Fruit fly (Drosophila melanogaster) whole organism, embryonic: ENCODE data around the gene CG31826.

Source experiments
- B-H2 ChIP-seq: fragments of 200-800 bp; sonication (Bioruptor generic); optimal IDR thresholded peaks from 2 replicates; lab custom pipeline; 2018; ENCODE audit warnings: missing biosample characterization, mild to moderate bottlenecking, missing genetic modification characterization
- BEAF-32 ChIP-seq: fragments of 200-800 bp; sonication (Bioruptor generic); optimal IDR thresholded peaks from 3 replicates; lab custom pipeline; 2017; ENCODE audit warnings: missing biosample characterization, missing genetic modification characterization, mild to moderate bottlenecking, moderate library complexity, missing genetic modification reagents
- Bdp1 ChIP-seq: fragments of 200-800 bp; sonication (Bioruptor generic); optimal IDR thresholded peaks from 3 replicates; lab custom pipeline; 2016; ENCODE audit warnings: missing biosample characterization, missing genetic modification characterization
- CG10431 ChIP-seq: fragments of 200-800 bp; sonication (Bioruptor generic); optimal IDR thresholded peaks from 3 replicates; lab custom pipeline; 2018; ENCODE audit warnings: missing biosample characterization, mild to moderate bottlenecking, missing genetic modification characterization
- CG11093 ChIP-seq: fragments of 200-800 bp; sonication (Bioruptor generic); IDR thresholded peaks from 3 replicates; pipeline ENCODE4 v1.3.6; 2022; ENCODE audit warnings: missing biosample characterization, missing genetic modification characterization
- CG11247 ChIP-seq: fragments of 200-800 bp; sonication (Bioruptor generic); IDR thresholded peaks from 2 replicates; pipeline ENCODE4 v1.3.6; 2022; ENCODE audit warnings: missing biosample characterization, missing genetic modification characterization
- CG11398 ChIP-seq: fragments of 200-800 bp; sonication (Bioruptor generic); optimal IDR thresholded peaks from 2 replicates; lab custom pipeline; 2016; ENCODE audit warnings: missing biosample characterization, missing genetic modification characterization
- CG11696 ChIP-seq: fragments of 200-800 bp; sonication (Bioruptor generic); IDR thresholded peaks from 2 replicates; pipeline ENCODE4 v1.3.6; 2022; ENCODE audit warnings: missing biosample characterization, missing genetic modification characterization
- CG14050 ChIP-seq: fragments of 200-800 bp; sonication (Bioruptor generic); IDR thresholded peaks from 3 replicates; pipeline ENCODE4 v1.3.6; 2022; ENCODE audit warnings: missing biosample characterization, missing genetic modification characterization
- CG17912 ChIP-seq: fragments of 200-800 bp; sonication (Bioruptor generic); optimal IDR thresholded peaks from 2 replicates; lab custom pipeline; 2018; ENCODE audit warnings: missing biosample characterization, mild to moderate bottlenecking, missing genetic modification characterization
- CG2129 ChIP-seq: fragments of 200-800 bp; sonication (Bioruptor generic); IDR thresholded peaks from 2 replicates; pipeline ENCODE4 v1.3.6; 2022; ENCODE audit warnings: missing biosample characterization, missing genetic modification characterization; ENCODE audit not compliant: partially characterized antibody
- CG2875 ChIP-seq: fragments of 200-800 bp; sonication (Bioruptor generic); optimal IDR thresholded peaks from 2 replicates; lab custom pipeline; 2017; ENCODE audit warnings: missing biosample characterization, mild to moderate bottlenecking, missing genetic modification characterization, missing genetic modification reagents
- CG30431 ChIP-seq: fragments of 200-800 bp; sonication (Bioruptor generic); optimal IDR thresholded peaks from 2 replicates; lab custom pipeline; 2017; ENCODE audit warnings: missing biosample characterization, missing genetic modification characterization
- CG3065 ChIP-seq: fragments of 200-800 bp; sonication (Bioruptor generic); optimal IDR thresholded peaks from 2 replicates; lab custom pipeline; 2016; ENCODE audit warnings: missing biosample characterization, missing genetic modification characterization
- CG34224 ChIP-seq: fragments of 200-800 bp; sonication (Bioruptor generic); IDR thresholded peaks from 3 replicates; pipeline ENCODE4 v1.3.6; 2022; ENCODE audit warnings: missing biosample characterization, missing genetic modification characterization; ENCODE audit not compliant: partially characterized antibody
- CG5180 ChIP-seq: fragments of 200-800 bp; sonication (Bioruptor generic); optimal IDR thresholded peaks from 3 replicates; lab custom pipeline; 2017; ENCODE audit warnings: missing biosample characterization, missing genetic modification characterization, mild to moderate bottlenecking, moderate library complexity, missing genetic modification reagents
- CG6683 ChIP-seq: fragments of 200-800 bp; sonication (Bioruptor generic); optimal IDR thresholded peaks from 2 replicates; lab custom pipeline; 2017; ENCODE audit warnings: missing biosample characterization, mild to moderate bottlenecking, missing genetic modification characterization, missing genetic modification reagents
- CG7556 ChIP-seq: fragments of 200-800 bp; sonication (Bioruptor generic); optimal IDR thresholded peaks from 2 replicates; lab custom pipeline; 2017; ENCODE audit warnings: missing biosample characterization, mild to moderate bottlenecking, missing genetic modification characterization
- CG8478 ChIP-seq: fragments of >200 bp; optimal IDR thresholded peaks from 2 replicates; lab custom pipeline; 2018
- CG9727 ChIP-seq: fragments of 200-800 bp; sonication (Bioruptor generic); optimal IDR thresholded peaks from 3 replicates; lab custom pipeline; 2017; ENCODE audit warnings: missing biosample characterization, mild to moderate bottlenecking, missing genetic modification characterization
- CHES-1-like ChIP-seq: fragments of 200-800 bp; sonication (Bioruptor generic); optimal IDR thresholded peaks from 2 replicates; lab custom pipeline; 2016; ENCODE audit warnings: missing biosample characterization, missing genetic modification characterization
- CTCF ChIP-seq: fragments of 200-800 bp; sonication (Bioruptor generic); optimal IDR thresholded peaks from 2 replicates; lab custom pipeline; 2017; ENCODE audit warnings: missing biosample characterization, mild to moderate bottlenecking, missing genetic modification characterization, moderate library complexity
- Dp ChIP-seq: fragments of 200-800 bp; sonication (Bioruptor generic); optimal IDR thresholded peaks from 2 replicates; lab custom pipeline; 2018; ENCODE audit warnings: missing biosample characterization, mild to moderate bottlenecking, missing genetic modification characterization, moderate library complexity
- Fer3 ChIP-seq: fragments of 200-800 bp; sonication (Bioruptor generic); optimal IDR thresholded peaks from 2 replicates; lab custom pipeline; 2018; ENCODE audit warnings: missing biosample characterization, mild to moderate bottlenecking, missing genetic modification characterization, moderate library complexity
- Hmr ChIP-seq: fragments of 200-800 bp; sonication (Bioruptor generic); optimal IDR thresholded peaks from 3 replicates; lab custom pipeline; 2017; ENCODE audit warnings: mild to moderate bottlenecking, missing biosample characterization, missing genetic modification reagents, missing genetic modification characterization
- Lpt ChIP-seq: fragments of >200 bp; optimal IDR thresholded peaks from 2 replicates; lab custom pipeline; 2018; ENCODE audit warnings: missing biosample characterization, missing genetic modification characterization
- Mrtf ChIP-seq: fragments of 200-800 bp; sonication (Bioruptor generic); IDR thresholded peaks from 3 replicates; pipeline ENCODE4 v1.3.6; 2022; ENCODE audit warnings: missing biosample characterization, missing genetic modification characterization
- Pdp1 ChIP-seq, 2 experiments: fragments of 200-800 bp; sonication (Bioruptor generic); optimal IDR thresholded peaks; 3 replicates each; lab custom pipeline; 2016; ENCODE audit warnings: missing biosample characterization in 2 of 2, missing genetic modification characterization in 2 of 2, mild to moderate bottlenecking in 1 of 2, moderate library complexity in 1 of 2
- Ssrp ChIP-seq: fragments of 200-800 bp; sonication (Bioruptor generic); optimal IDR thresholded peaks from 2 replicates; lab custom pipeline; 2018; ENCODE audit warnings: missing biosample characterization, mild to moderate bottlenecking, missing genetic modification characterization, moderate library complexity
- ab ChIP-seq: fragments of 200-800 bp; sonication (Bioruptor generic); optimal IDR thresholded peaks from 2 replicates; lab custom pipeline; 2016; ENCODE audit warnings: missing biosample characterization, missing genetic modification characterization
- ash1 ChIP-seq: fragments of 200-800 bp; sonication (Bioruptor generic); optimal IDR thresholded peaks from 2 replicates; lab custom pipeline; 2018; ENCODE audit warnings: missing biosample characterization, mild to moderate bottlenecking, missing genetic modification characterization
- bigmax ChIP-seq: fragments of 200-800 bp; sonication (Bioruptor generic); optimal IDR thresholded peaks from 2 replicates; lab custom pipeline; 2018; ENCODE audit warnings: missing biosample characterization, mild to moderate bottlenecking, missing genetic modification characterization
- bowl ChIP-seq: fragments of 200-800 bp; sonication (Bioruptor generic); IDR thresholded peaks from 2 replicates; pipeline ENCODE4 v1.3.6; 2022; ENCODE audit warnings: missing biosample characterization, missing genetic modification characterization
- chif ChIP-seq, 2 experiments: fragments of 200-800 bp; sonication (Bioruptor generic); optimal IDR thresholded peaks; 3 replicates each; lab custom pipeline; 2016; ENCODE audit warnings: missing biosample characterization in 2 of 2, missing genetic modification characterization in 2 of 2
- chn ChIP-seq: fragments of 200-800 bp; sonication (Bioruptor generic); optimal IDR thresholded peaks from 2 replicates; lab custom pipeline; 2016; ENCODE audit warnings: missing biosample characterization, missing genetic modification characterization
- cwo ChIP-seq: fragments of 200-800 bp; sonication (Bioruptor generic); optimal IDR thresholded peaks from 3 replicates; lab custom pipeline; 2017; ENCODE audit warnings: missing biosample characterization, missing genetic modification characterization, mild to moderate bottlenecking, moderate library complexity, missing genetic modification reagents
- ems ChIP-seq: fragments of 200-800 bp; sonication (Bioruptor generic); optimal IDR thresholded peaks from 3 replicates; lab custom pipeline; 2016; ENCODE audit warnings: missing biosample characterization, missing genetic modification characterization
- eve ChIP-seq, 2 experiments: fragments of >200 bp; optimal IDR thresholded peaks; 2 replicates each; lab custom pipeline; 2017; ENCODE audit warnings: missing biosample characterization in 2 of 2, missing genetic modification characterization in 2 of 2
- exex ChIP-seq: fragments of 200-800 bp; sonication (Bioruptor generic); optimal IDR thresholded peaks from 4 replicates; lab custom pipeline; 2018; ENCODE audit warnings: missing biosample characterization, mild to moderate bottlenecking, missing genetic modification characterization, moderate library complexity
- fd102C ChIP-seq: fragments of 200-800 bp; sonication (Bioruptor generic); optimal IDR thresholded peaks from 2 replicates; lab custom pipeline; 2018; ENCODE audit warnings: missing biosample characterization, mild to moderate bottlenecking, missing genetic modification characterization, moderate library complexity
- h ChIP-seq: fragments of >200 bp; optimal IDR thresholded peaks from 2 replicates; lab custom pipeline; 2017
- jing ChIP-seq: fragments of 200-800 bp; sonication (Bioruptor generic); optimal IDR thresholded peaks from 2 replicates; lab custom pipeline; 2018; ENCODE audit warnings: missing biosample characterization, mild to moderate bottlenecking, missing genetic modification characterization
- oc ChIP-seq: fragments of 200-800 bp; sonication (Bioruptor generic); optimal IDR thresholded peaks from 2 replicates; lab custom pipeline; 2018; ENCODE audit warnings: missing biosample characterization, mild to moderate bottlenecking, missing genetic modification characterization, moderate library complexity
- ro ChIP-seq: fragments of 200-800 bp; sonication (Bioruptor generic); IDR thresholded peaks from 2 replicates; pipeline ENCODE4 v1.3.6; 2022; ENCODE audit warnings: missing biosample characterization, missing genetic modification characterization
- run ChIP-seq: fragments of 200-800 bp; sonication (Bioruptor generic); optimal IDR thresholded peaks from 3 replicates; lab custom pipeline; 2018; ENCODE audit warnings: missing biosample characterization, mild to moderate bottlenecking, missing genetic modification characterization
- sens-2 ChIP-seq: fragments of 200-800 bp; sonication (Bioruptor generic); IDR thresholded peaks from 2 replicates; pipeline ENCODE4 v1.3.6; 2022; ENCODE audit warnings: missing biosample characterization, missing genetic modification characterization
- sna ChIP-seq: fragments of 200-800 bp; sonication (Bioruptor generic); IDR thresholded peaks from 2 replicates; pipeline ENCODE4 v1.3.6; 2022; ENCODE audit warnings: missing biosample characterization, missing genetic modification characterization; ENCODE audit not compliant: partially characterized antibody
- trem ChIP-seq: fragments of 200-800 bp; optimal IDR thresholded peaks from 3 replicates; lab custom pipeline; 2019; ENCODE audit warnings: missing biosample characterization, mild to moderate bottlenecking, missing genetic modification characterization, moderate library complexity
- tup ChIP-seq: fragments of 200-800 bp; sonication (Bioruptor generic); optimal IDR thresholded peaks from 2 replicates; lab custom pipeline; 2016; ENCODE audit warnings: missing biosample characterization, mild to moderate bottlenecking, missing genetic modification characterization, moderate library complexity
- twi ChIP-seq: fragments of 200-800 bp; optimal IDR thresholded peaks from 2 replicates; lab custom pipeline; 2019; ENCODE audit warnings: missing biosample characterization, mild to moderate bottlenecking, missing genetic modification characterization, moderate library complexity
- wdn ChIP-seq: fragments of 200-800 bp; sonication (Bioruptor generic); IDR thresholded peaks from 2 replicates; pipeline ENCODE4 v1.3.6; 2022; ENCODE audit warnings: missing biosample characterization, missing genetic modification characterization
- zf30C ChIP-seq: fragments of 200-800 bp; sonication (Bioruptor generic); optimal IDR thresholded peaks from 3 replicates; lab custom pipeline; 2018; ENCODE audit warnings: missing biosample characterization, mild to moderate bottlenecking, missing genetic modification characterization

Gene CG31826

dm6 chr2L:15762466-15762865, 10.4 kb downstream of the CG31826 start, which contains the start of gene Gli (continued):
- TF ChIP-seq CG8478 (lab: Kevin White, UChicago) (no peak), ash1 (GFP tag; lab: Kevin White, UChicago) (no peak), h (lab: Kevin White, UChicago) (no peak), Fer3 (tag; lab: Kevin White, UChicago) (no peak), bowl (GFP tag; lab: Robert Waterston, UW) (no peak), exex (peak; percentile 25), ab (no peak), CG11398 (GFP tag; lab: Kevin White, UChicago) (no peak), CTCF (no peak), Pdp1 (GFP tag; optimal IDR thresholded peaks at IDR 0.05; lab: Kevin White, UChicago) (peak in 1 of 2 experiments; percentile 46), cwo (peak; percentile 8), CG30431 (GFP tag; lab: Kevin White, UChicago) (no peak), bigmax (GFP tag; lab: Kevin White, UChicago) (peak; percentile 17), chif (GFP tag; optimal IDR thresholded peaks at IDR 0.05; lab: Kevin White, UChicago) (no peak), CG7556 (no peak), CG34224 (peak; percentile 49; the same call in 2 of the 3 replicates), CG11093 (GFP tag; lab: Robert Waterston, UW) (no peak), CG3065 (GFP tag; lab: Kevin White, UChicago) (no peak), fd102C (GFP tag; lab: Kevin White, UChicago) (peak; percentile 31), CG10431 (GFP tag; lab: Kevin White, UChicago) (no peak), Hmr (no peak), trem (tag; lab: Kevin White, UChicago) (peak; percentile 9), oc (tag; lab: Kevin White, UChicago) (peak; percentile 25), eve (GFP tag; optimal IDR thresholded peaks at IDR 0.05; lab: Kevin White, UChicago) (no peak), CG2875 (GFP tag; lab: Kevin White, UChicago) (no peak), Ssrp (no peak), CG6683 (GFP tag; lab: Kevin White, UChicago) (no peak), Mrtf (GFP tag; lab: Robert Waterston, UW) (no peak), CG11696 (0 out of 2 replicates have a peak, but pooled peaks have one; percentile 21), BEAF-32 (no peak), jing (GFP tag; lab: Kevin White, UChicago) (no peak), tup (GFP tag; lab: Kevin White, UChicago) (no peak), sna (GFP tag; lab: Robert Waterston, UW) (no peak), zf30C (no peak), sens-2 (GFP tag; lab: Robert Waterston, UW) (0 out of 2 replicates have a peak, but pooled peaks have one; percentile 6), CG2129 (GFP tag; lab: Robert Waterston, UW) (no peak), CG17912 (GFP tag; lab: Kevin White, UChicago) (no peak), run (tag; lab: Kevin White, UChicago) (no peak), CG9727 (GFP tag; lab: Kevin White, UChicago) (no peak), Bdp1 (GFP tag; lab: Kevin White, UChicago) (no peak), CG5180 (GFP tag; lab: Kevin White, UChicago) (peak; percentile 94), CG11247 (GFP tag; lab: Robert Waterston, UW) (no peak), twi (tag; lab: Kevin White, UChicago) (no peak), ems (no peak), chn (GFP tag; lab: Kevin White, UChicago) (no peak), Lpt (GFP tag; lab: Kevin White, UChicago) (no peak), ro (GFP tag; lab: Robert Waterston, UW) (no peak), CG14050 (GFP tag; lab: Robert Waterston, UW) (no peak), Dp (GFP tag; lab: Kevin White, UChicago) (peak; percentile 48), wdn (no peak), B-H2 (peak; percentile 53), CHES-1-like (GFP tag; lab: Kevin White, UChicago) (no peak)
